Fruit fly (Drosophila melanogaster) whole organism, wandering third instar larva: ENCODE data around the gene EMC4.

Experiments
- Rel ChIP-seq, 2 experiments: fragments of 200-800 bp; sonication (Bioruptor generic) in 1 of 2; optimal IDR thresholded peaks; 2 replicates in 1 of 2; 3 replicates in 1 of 2; lab custom pipeline; 2016 to 2019; ENCODE audit warnings: mild to moderate bottlenecking in 2 of 2, missing biosample characterization in 2 of 2, missing genetic modification characterization in 2 of 2, moderate library complexity in 1 of 2
- dl ChIP-seq, 2 experiments: fragments of 175-275, 200-275 bp in 1 of 2; fragments of 200-275 bp in 1 of 2; sonication (Bioruptor generic); optimal IDR thresholded peaks; lab custom pipeline; 2018; ENCODE audit warnings: mild to moderate bottlenecking in 2 of 2, missing biosample characterization in 2 of 2, missing genetic modification characterization in 2 of 2, moderate library complexity in 2 of 2; ENCODE audit not compliant: partially characterized antibody in 2 of 2, insufficient read depth in 1 of 2
- dmrt93B ChIP-seq: fragments of 200-800 bp; sonication (Bioruptor generic); optimal IDR thresholded peaks from 2 replicates; lab custom pipeline; 2018; ENCODE audit warnings: missing biosample characterization, mild to moderate bottlenecking, missing genetic modification characterization
- ey ChIP-seq: fragments of 200-800 bp; sonication (Bioruptor generic); optimal IDR thresholded peaks from 2 replicates; lab custom pipeline; 2016; ENCODE audit warnings: missing biosample characterization, missing genetic modification characterization
- pan ChIP-seq: fragments of >200 bp; optimal IDR thresholded peaks from 2 replicates; lab custom pipeline; 2017
- usp ChIP-seq: fragments of >200 bp; optimal IDR thresholded peaks from 2 replicates; lab custom pipeline; 2017; ENCODE audit warnings: missing biosample characterization, missing genetic modification characterization

- TF ChIP-seq dmrt93B (GFP tag; lab: Kevin White, UChicago) (no peak), pan (no peak), dl (GFP tag; optimal IDR thresholded peaks at IDR 0.05; lab: Kevin White, UChicago; ENCODE audit: insufficient read depth in 1 of 2, partially characterized antibody in 2 of 2) (no peak), Rel (GFP tag; optimal IDR thresholded peaks at IDR 0.05; lab: Kevin White, UChicago) (no peak), Rel (tag; optimal IDR thresholded peaks at IDR 0.05; lab: Kevin White, UChicago) (no peak), ey (GFP tag; lab: Kevin White, UChicago) (no peak), usp (GFP tag; lab: Kevin White, UChicago) (no peak)
Measured at dm6 chr3L:22885843-22886242, 17.8 kb upstream of the EMC4 start.
